Fruit fly (Drosophila melanogaster) whole organism, embryonic: Measurements from ENCODE around the gene CG10845.

Experiments used
- Adf1 ChIP-seq: fragments of 200-800 bp; sonication (Bioruptor generic); IDR thresholded peaks from 2 replicates; pipeline ENCODE4 v1.3.6; 2022; ENCODE audit warnings: missing biosample characterization, missing genetic modification characterization
- Antp ChIP-seq: fragments of 200-800 bp; sonication (Bioruptor generic); optimal IDR thresholded peaks from 3 replicates; lab custom pipeline; 2016; ENCODE audit warnings: missing biosample characterization, missing genetic modification characterization
- CG10209 ChIP-seq: fragments of 200-800 bp; sonication (Bioruptor generic); optimal IDR thresholded peaks from 3 replicates; lab custom pipeline; 2017; ENCODE audit warnings: missing biosample characterization, mild to moderate bottlenecking, missing genetic modification characterization, missing genetic modification reagents
- CG11504 ChIP-seq: fragments of 200-800 bp; sonication (Bioruptor generic); optimal IDR thresholded peaks from 3 replicates; lab custom pipeline; 2019; ENCODE audit warnings: missing biosample characterization, mild to moderate bottlenecking, missing genetic modification characterization, moderate library complexity
- CG11696 ChIP-seq: fragments of 200-800 bp; sonication (Bioruptor generic); IDR thresholded peaks from 2 replicates; pipeline ENCODE4 v1.3.6; 2022; ENCODE audit warnings: missing biosample characterization, missing genetic modification characterization
- CG11723 ChIP-seq: fragments of 200-800 bp; sonication (Bioruptor generic); optimal IDR thresholded peaks from 2 replicates; lab custom pipeline; 2017; ENCODE audit warnings: missing biosample characterization, mild to moderate bottlenecking, missing genetic modification characterization
- CG12155 ChIP-seq: fragments of 200-800 bp; sonication (Bioruptor generic); optimal IDR thresholded peaks from 3 replicates; lab custom pipeline; 2016; ENCODE audit warnings: missing biosample characterization, missing genetic modification characterization
- CG12219 ChIP-seq: fragments of 200-800 bp; sonication (Bioruptor generic); optimal IDR thresholded peaks from 3 replicates; lab custom pipeline; 2018; ENCODE audit warnings: missing biosample characterization, mild to moderate bottlenecking, missing genetic modification characterization
- CG14710 ChIP-seq: fragments of 200-800 bp; sonication (Bioruptor generic); optimal IDR thresholded peaks from 3 replicates; lab custom pipeline; 2019; ENCODE audit warnings: missing biosample characterization, mild to moderate bottlenecking, missing genetic modification characterization, moderate library complexity
- CG1602 ChIP-seq: fragments of 200-800 bp; sonication (Bioruptor generic); optimal IDR thresholded peaks from 3 replicates; lab custom pipeline; 2016; ENCODE audit warnings: missing biosample characterization, missing genetic modification characterization
- CG17612 ChIP-seq: fragments of 200-800 bp; sonication (Bioruptor generic); IDR thresholded peaks from 2 replicates; pipeline ENCODE4 v1.3.6; 2022; ENCODE audit warnings: missing biosample characterization, missing genetic modification characterization
- CG18599 ChIP-seq: fragments of 200-800 bp; sonication (Bioruptor generic); optimal IDR thresholded peaks from 3 replicates; lab custom pipeline; 2017; ENCODE audit warnings: missing biosample characterization, missing genetic modification characterization, mild to moderate bottlenecking, moderate library complexity, missing genetic modification reagents
- CG4730 ChIP-seq: fragments of 200-800 bp; sonication (Bioruptor generic); IDR thresholded peaks from 2 replicates; pipeline ENCODE4 v1.3.6; 2022; ENCODE audit warnings: missing biosample characterization, missing genetic modification characterization
- CG5180 ChIP-seq: fragments of 200-800 bp; sonication (Bioruptor generic); optimal IDR thresholded peaks from 3 replicates; lab custom pipeline; 2017; ENCODE audit warnings: missing biosample characterization, missing genetic modification characterization, mild to moderate bottlenecking, moderate library complexity, missing genetic modification reagents
- CG7839 ChIP-seq: fragments of 200-800 bp; sonication (Bioruptor generic); optimal IDR thresholded peaks from 3 replicates; lab custom pipeline; 2018; ENCODE audit warnings: missing biosample characterization, mild to moderate bottlenecking, missing genetic modification characterization, moderate library complexity
- CG7928 ChIP-seq: fragments of 200-800 bp; sonication (Bioruptor generic); optimal IDR thresholded peaks from 2 replicates; lab custom pipeline; 2017; ENCODE audit warnings: missing biosample characterization, mild to moderate bottlenecking, missing genetic modification characterization
- CG8359 ChIP-seq: fragments of 200-800 bp; sonication (Bioruptor generic); optimal IDR thresholded peaks from 2 replicates; lab custom pipeline; 2017; ENCODE audit warnings: missing biosample characterization, mild to moderate bottlenecking, missing genetic modification characterization, borderline replicate concordance
- CG8765 ChIP-seq: fragments of 200-800 bp; sonication (Bioruptor generic); IDR thresholded peaks from 2 replicates; pipeline ENCODE4 v1.3.6; 2022; ENCODE audit warnings: missing biosample characterization, missing genetic modification characterization
- CG9932 ChIP-seq: fragments of 200-800 bp; sonication (Bioruptor generic); IDR thresholded peaks from 2 replicates; pipeline ENCODE4 v1.3.6; 2022; ENCODE audit warnings: missing biosample characterization, missing genetic modification characterization
- Deaf1 ChIP-seq: fragments of 200-800 bp; optimal IDR thresholded peaks from 3 replicates; lab custom pipeline; 2019; ENCODE audit warnings: missing biosample characterization, mild to moderate bottlenecking, missing genetic modification characterization, moderate library complexity
- Drgx ChIP-seq: fragments of 200-800 bp; sonication (Bioruptor generic); IDR thresholded peaks from 2 replicates; pipeline ENCODE4 v1.3.6; 2022; ENCODE audit warnings: missing biosample characterization, missing genetic modification characterization
- Ets65A ChIP-seq: fragments of 200-800 bp; sonication (Bioruptor generic); peaks from one replicate; lab custom pipeline; 2016; ENCODE audit warnings: missing biosample characterization, missing genetic modification characterization
- Fer3 ChIP-seq: fragments of 200-800 bp; sonication (Bioruptor generic); optimal IDR thresholded peaks from 2 replicates; lab custom pipeline; 2018; ENCODE audit warnings: missing biosample characterization, mild to moderate bottlenecking, missing genetic modification characterization, moderate library complexity
- HLH3B ChIP-seq: fragments of 200-800 bp; sonication (Bioruptor generic); IDR thresholded peaks from 2 replicates; pipeline ENCODE4 v1.3.6; 2022; ENCODE audit warnings: missing biosample characterization, missing genetic modification characterization
- HLHmδ ChIP-seq: fragments of 200-800 bp; sonication (Bioruptor generic); optimal IDR thresholded peaks from 2 replicates; lab custom pipeline; 2018; ENCODE audit warnings: missing biosample characterization, mild to moderate bottlenecking, missing genetic modification characterization, moderate library complexity
- Hr78 ChIP-seq, 2 experiments: fragments of 200-800 bp in 1 of 2; fragments of >200 bp in 1 of 2; sonication (Bioruptor generic) in 1 of 2; optimal IDR thresholded peaks; 2 replicates each; lab custom pipeline; 2017 to 2019; ENCODE audit warnings: missing biosample characterization in 2 of 2, missing genetic modification characterization in 2 of 2, mild to moderate bottlenecking in 1 of 2, moderate library complexity in 1 of 2
- Nf-YA ChIP-seq: fragments of 200-800 bp; sonication (Bioruptor generic); IDR thresholded peaks from 2 replicates; pipeline ENCODE4 v1.3.6; 2022; ENCODE audit warnings: missing biosample characterization, missing genetic modification characterization
- Spps ChIP-seq: fragments of 200-800 bp; sonication (Bioruptor generic); optimal IDR thresholded peaks from 2 replicates; lab custom pipeline; 2018; ENCODE audit warnings: missing biosample characterization, mild to moderate bottlenecking, missing genetic modification characterization
- Ssrp ChIP-seq: fragments of 200-800 bp; sonication (Bioruptor generic); optimal IDR thresholded peaks from 2 replicates; lab custom pipeline; 2018; ENCODE audit warnings: missing biosample characterization, mild to moderate bottlenecking, missing genetic modification characterization, moderate library complexity
- Vsx1 ChIP-seq: fragments of 200-800 bp; sonication (Bioruptor generic); optimal IDR thresholded peaks from 2 replicates; lab custom pipeline; 2017; ENCODE audit warnings: missing biosample characterization, mild to moderate bottlenecking, missing genetic modification characterization, missing genetic modification reagents
- Xbp1 ChIP-seq: fragments of 200-800 bp; sonication (Bioruptor generic); optimal IDR thresholded peaks from 3 replicates; lab custom pipeline; 2016; ENCODE audit warnings: missing biosample characterization, mild to moderate bottlenecking, missing genetic modification characterization
- ac ChIP-seq: fragments of 200-800 bp; sonication (Bioruptor generic); optimal IDR thresholded peaks from 3 replicates; lab custom pipeline; 2017; ENCODE audit warnings: missing biosample characterization, mild to moderate bottlenecking, missing genetic modification characterization
- bab2 ChIP-seq: fragments of 200-800 bp; sonication (Bioruptor generic); optimal IDR thresholded peaks from 2 replicates; lab custom pipeline; 2016; ENCODE audit warnings: missing biosample characterization, missing genetic modification characterization
- croc ChIP-seq: fragments of 200-800 bp; sonication (Bioruptor generic); conservative IDR thresholded peaks from 3 replicates; pipeline ENCODE4 v1.3.6; 2022; ENCODE audit warnings: missing biosample characterization, missing genetic modification characterization
- cwo ChIP-seq: fragments of 200-800 bp; sonication (Bioruptor generic); optimal IDR thresholded peaks from 3 replicates; lab custom pipeline; 2017; ENCODE audit warnings: missing biosample characterization, missing genetic modification characterization, mild to moderate bottlenecking, moderate library complexity, missing genetic modification reagents
- dmrt11E ChIP-seq: fragments of 200-800 bp; sonication (Bioruptor generic); optimal IDR thresholded peaks from 3 replicates; lab custom pipeline; 2018; ENCODE audit warnings: missing biosample characterization, mild to moderate bottlenecking, missing genetic modification characterization, moderate library complexity
- dpn ChIP-seq, 2 experiments: fragments of 200-800 bp; sonication (Bioruptor generic); optimal IDR thresholded peaks; 3 replicates each; lab custom pipeline; 2016; ENCODE audit warnings: missing biosample characterization in 2 of 2, missing genetic modification characterization in 2 of 2
- grau ChIP-seq: fragments of 200-800 bp; optimal IDR thresholded peaks from 3 replicates; lab custom pipeline; 2019; ENCODE audit warnings: missing biosample characterization, mild to moderate bottlenecking, missing genetic modification characterization, moderate library complexity
- h ChIP-seq: fragments of >200 bp; optimal IDR thresholded peaks from 2 replicates; lab custom pipeline; 2017
- hth ChIP-seq: fragments of >200 bp; optimal IDR thresholded peaks from 2 replicates; lab custom pipeline; 2017; ENCODE audit warnings: inconsistent platforms
- nerfin-2 ChIP-seq: fragments of 200-800 bp; sonication (Bioruptor generic); IDR thresholded peaks from 2 replicates; pipeline ENCODE4 v1.3.6; 2022; ENCODE audit warnings: missing biosample characterization, missing genetic modification characterization; ENCODE audit not compliant: partially characterized antibody
- pan ChIP-seq, 4 experiments: fragments of >200 bp in 3 of 4; fragments of 200-800 bp in 1 of 4; sonication (Bioruptor generic) in 1 of 4; optimal IDR thresholded peaks in 3 of 4; IDR thresholded peaks in 1 of 4; 2 replicates each; pipeline versions ENCODE4 v1.3.6 to Lab custom; 2017 to 2022; ENCODE audit warnings: missing biosample characterization in 2 of 4, missing genetic modification characterization in 2 of 4, mixed read lengths in 1 of 4
- pho ChIP-seq: fragments of 200-800 bp; sonication (Bioruptor generic); optimal IDR thresholded peaks from 2 replicates; lab custom pipeline; 2016; ENCODE audit warnings: missing biosample characterization, missing genetic modification characterization
- sc ChIP-seq, 3 experiments: fragments of >200 bp in 2 of 3; fragments of 200-800 bp in 1 of 3; sonication (Bioruptor generic) in 1 of 3; optimal IDR thresholded peaks; 2 replicates in 2 of 3; 3 replicates in 1 of 3; lab custom pipeline; 2017; ENCODE audit warnings: mild to moderate bottlenecking in 1 of 3, missing biosample characterization in 1 of 3, missing genetic modification characterization in 1 of 3, missing genetic modification reagents in 1 of 3
- seq ChIP-seq: fragments of 200-800 bp; sonication (Bioruptor generic); IDR thresholded peaks from 2 replicates; pipeline ENCODE4 v1.3.6; 2022; ENCODE audit warnings: missing biosample characterization, missing genetic modification characterization
- sob ChIP-seq: fragments of 200-800 bp; sonication (Bioruptor generic); IDR thresholded peaks from 2 replicates; pipeline ENCODE4 v1.3.6; 2022; ENCODE audit warnings: missing biosample characterization, missing genetic modification characterization
- stwl ChIP-seq: fragments of 200-800 bp; sonication (Bioruptor generic); optimal IDR thresholded peaks from 3 replicates; lab custom pipeline; 2018; ENCODE audit warnings: missing biosample characterization, mild to moderate bottlenecking, missing genetic modification characterization, moderate library complexity
- tgo ChIP-seq: fragments of 200-800 bp; sonication (Bioruptor generic); IDR thresholded peaks from 3 replicates; pipeline ENCODE4 v1.3.6; 2022; ENCODE audit warnings: missing biosample characterization, missing genetic modification characterization

The CG10845 gene

DNA sequence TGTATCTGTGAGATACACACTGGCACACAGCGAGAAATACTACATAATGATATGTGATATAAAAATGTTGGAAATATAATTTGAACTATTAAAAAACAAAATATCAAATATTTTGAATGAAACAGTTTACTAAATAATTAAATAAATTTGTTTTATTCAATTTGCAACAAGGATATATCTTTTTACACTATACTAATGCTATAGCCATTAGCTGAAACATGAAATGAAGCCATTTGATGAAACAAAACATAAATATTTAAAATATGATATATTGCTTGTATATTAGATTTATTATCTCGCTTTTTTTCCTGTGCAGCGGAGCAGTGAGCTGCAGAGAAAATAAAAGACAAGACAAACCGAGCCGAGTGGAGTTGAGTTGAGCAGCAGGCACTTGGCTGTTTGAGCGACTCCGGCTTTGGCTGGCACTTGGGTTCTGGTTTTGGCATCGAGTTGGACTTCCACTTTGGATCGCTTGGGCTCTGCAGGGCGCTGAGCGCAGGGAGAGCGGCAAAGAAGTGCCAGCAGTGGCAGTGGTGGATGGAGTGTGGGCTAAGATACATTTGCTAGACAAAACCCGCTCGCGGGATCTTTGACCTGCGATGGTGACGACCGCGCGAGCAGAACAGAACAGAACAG is 7.5 kb upstream of the CG10845 start (continued):
- TF ChIP-seq stwl (tag; lab: Kevin White, UChicago) (no peak), nerfin-2 (no peak), Antp (GFP tag; lab: Kevin White, UChicago) (no peak), ac (GFP tag; lab: Kevin White, UChicago) (peak; percentile 6), CG5180 (peak; percentile 59), CG14710 (tag; lab: Kevin White, UChicago) (peak; percentile 94), croc (peak; percentile 74), sob (GFP tag; lab: Robert Waterston, UW) (peak; percentile 37; the same call in 1 of the 2 replicates), Hr78 (GFP tag; optimal IDR thresholded peaks at IDR 0.05; lab: Kevin White, UChicago) (peak in 1 of 2 experiments; percentile 78), pan (optimal IDR thresholded peaks at IDR 0.05; lab: Kevin White, UChicago) (no peak), pan (GFP tag; optimal IDR thresholded peaks at IDR 0.05 in 1 of 2, IDR thresholded peaks at IDR 0.05 in 1 of 2) (peak in 1 of 2 experiments; percentile 69), CG11696 (peak; percentile 57), sc (optimal IDR thresholded peaks at IDR 0.05; lab: Kevin White, UChicago) (no peak), sc (GFP tag; optimal IDR thresholded peaks at IDR 0.05; lab: Kevin White, UChicago) (peak; percentile 48), Deaf1 (peak; percentile 69), hth (lab: Kevin White, UChicago) (no peak), CG12219 (GFP tag; lab: Kevin White, UChicago) (peak; percentile 8), CG4730 (GFP tag; lab: Robert Waterston, UW) (peak; percentile 64), Ssrp (peak; percentile 78), Ets65A (GFP tag; lab: Kevin White, UChicago) (peak; percentile 36), CG8359 (GFP tag; lab: Kevin White, UChicago) (peak; percentile 58), CG7928 (peak; percentile 14), grau (tag; lab: Kevin White, UChicago) (peak; percentile 88), Adf1 (GFP tag; lab: Robert Waterston, UW) (no peak), Nf-YA (GFP tag; lab: Robert Waterston, UW) (peak; percentile 57; the same call in 1 of the 2 replicates), h (lab: Kevin White, UChicago) (no peak), pho (GFP tag; lab: Kevin White, UChicago) (no peak), Spps (tag; lab: Kevin White, UChicago) (peak; percentile 75), CG11504 (tag; lab: Kevin White, UChicago) (peak; percentile 90), Vsx1 (GFP tag; lab: Kevin White, UChicago) (peak; percentile 56), CG1602 (GFP tag; lab: Kevin White, UChicago) (peak; percentile 60), CG17612 (GFP tag; lab: Robert Waterston, UW) (no peak), CG7839 (peak; percentile 92), Drgx (GFP tag; lab: Robert Waterston, UW) (peak; percentile 84), HLHmδ (no peak), bab2 (GFP tag; lab: Kevin White, UChicago) (no peak), CG11723 (GFP tag; lab: Kevin White, UChicago) (peak; percentile 34), cwo (peak; percentile 73), CG10209 (GFP tag; lab: Kevin White, UChicago) (peak; percentile 78), Fer3 (tag; lab: Kevin White, UChicago) (peak; percentile 68), dpn (GFP tag; optimal IDR thresholded peaks at IDR 0.05; lab: Kevin White, UChicago) (peak in 1 of 2 experiments; percentile 58), seq (GFP tag; lab: Robert Waterston, UW) (0 out of 2 replicates have a peak, but pooled peaks have one; percentile 45), CG8765 (GFP tag; lab: Robert Waterston, UW) (0 out of 2 replicates have a peak, but pooled peaks have one; percentile 19), CG18599 (GFP tag; lab: Kevin White, UChicago) (peak; percentile 60), HLH3B (GFP tag; lab: Robert Waterston, UW) (peak; percentile 71), tgo (GFP tag; lab: Robert Waterston, UW) (peak; percentile 61), CG9932 (GFP tag; lab: Robert Waterston, UW) (peak; percentile 49; the same call in 1 of the 2 replicates), CG12155 (GFP tag; lab: Kevin White, UChicago) (peak; percentile 53), dmrt11E (tag; lab: Kevin White, UChicago) (peak; percentile 90), Xbp1 (GFP tag; lab: Kevin White, UChicago) (peak; percentile 43)
